Fruit fly (Drosophila melanogaster): Measurements from ENCODE around the gene rtp.

- no peak for TF ChIP-seq psq (optimal IDR thresholded peaks at IDR 0.05)
- TF ChIP-seq insv (optimal IDR thresholded peaks at IDR 0.05) = no peak
Observed at dm6 chr3R:5268495-5268894, 31.4 kb upstream of the rtp start.
